Worm (Caenorhabditis elegans) whole organism, mixed stage, embryonic: ENCODE data around the gene ZK488.5.

Experiments used
- M03D4.4 ChIP-seq: sonication (generic microtip); optimal IDR thresholded peaks from 2 replicates; lab custom pipeline; 2017; ENCODE audit warnings: mild to moderate bottlenecking, missing genetic modification characterization, missing compliant biosample characterization
- bed-3 ChIP-seq: fragments of 200-800 bp; sonication (Bioruptor generic); optimal IDR thresholded peaks from 3 replicates; lab custom pipeline; 2018; ENCODE audit warnings: mild to moderate bottlenecking, missing genetic modification characterization, moderate library complexity, missing compliant biosample characterization
- blmp-1 ChIP-seq: fragments of 150-350 bp; optimal IDR thresholded peaks from 2 replicates; lab custom pipeline; 2014; ENCODE audit warnings: missing biosample characterization, missing genetic modification characterization
- ceh-39 ChIP-seq: fragments of 150-350 bp; optimal IDR thresholded peaks from 2 replicates; lab custom pipeline; 2014; ENCODE audit warnings: missing biosample characterization, missing genetic modification characterization
- ceh-43 ChIP-seq: fragments of 200-800 bp; sonication (Bioruptor generic); optimal IDR thresholded peaks from 2 replicates; lab custom pipeline; 2018; ENCODE audit warnings: mild to moderate bottlenecking, missing genetic modification characterization, moderate library complexity, missing compliant biosample characterization
- ceh-83 ChIP-seq: fragments of 200-800 bp; sonication (Bioruptor generic); optimal IDR thresholded peaks from 2 replicates; lab custom pipeline; 2018; ENCODE audit warnings: mild to moderate bottlenecking, missing genetic modification characterization, missing compliant biosample characterization
- ces-1 ChIP-seq: fragments of 150-350 bp; optimal IDR thresholded peaks from 2 replicates; lab custom pipeline; 2014; ENCODE audit warnings: missing biosample characterization, missing genetic modification reagents, missing genetic modification characterization
- cnd-1 ChIP-seq: fragments of 200-800 bp; sonication (Bioruptor generic); optimal IDR thresholded peaks from 2 replicates; lab custom pipeline; 2018; ENCODE audit warnings: mild to moderate bottlenecking, missing genetic modification characterization, missing compliant biosample characterization
- drap-1 ChIP-seq: fragments of 200-800 bp; sonication (Bioruptor generic); optimal IDR thresholded peaks from 3 replicates; lab custom pipeline; 2018; ENCODE audit warnings: mild to moderate bottlenecking, missing genetic modification characterization, missing compliant biosample characterization
- elt-1 ChIP-seq: sonication (generic microtip); optimal IDR thresholded peaks from 2 replicates; lab custom pipeline; 2017; ENCODE audit warnings: missing genetic modification characterization, mild to moderate bottlenecking, missing compliant biosample characterization, antibody characterized with exemption, moderate library complexity, borderline replicate concordance; ENCODE audit not compliant: insufficient read depth
- elt-3 ChIP-seq: fragments of 150-350 bp; optimal IDR thresholded peaks from 2 replicates; lab custom pipeline; 2014; ENCODE audit warnings: missing biosample characterization, missing genetic modification characterization
- flh-1 ChIP-seq: fragments of 200-800 bp; sonication (Bioruptor generic); optimal IDR thresholded peaks from 2 replicates; lab custom pipeline; 2018; ENCODE audit warnings: mild to moderate bottlenecking, missing genetic modification characterization, moderate library complexity, missing compliant biosample characterization
- ham-2 ChIP-seq: fragments of 200-800 bp; sonication (Bioruptor generic); optimal IDR thresholded peaks from 2 replicates; lab custom pipeline; 2018; ENCODE audit warnings: mild to moderate bottlenecking, missing genetic modification characterization, missing compliant biosample characterization
- hlh-1 ChIP-seq: fragments of 150-350 bp; optimal IDR thresholded peaks from 2 replicates; lab custom pipeline; 2014; ENCODE audit warnings: missing biosample characterization, missing genetic modification reagents, missing genetic modification characterization
- lin-13 ChIP-seq: fragments of 150-350 bp; optimal IDR thresholded peaks from 2 replicates; lab custom pipeline; 2014; ENCODE audit warnings: missing biosample characterization, missing genetic modification characterization
- lin-32 ChIP-seq: fragments of 200-800 bp; sonication (Bioruptor generic); optimal IDR thresholded peaks from 2 replicates; lab custom pipeline; 2018; ENCODE audit warnings: mild to moderate bottlenecking, missing genetic modification characterization, missing compliant biosample characterization
- lsy-2 ChIP-seq: fragments of 150-350 bp; optimal IDR thresholded peaks from 2 replicates; lab custom pipeline; 2014; ENCODE audit warnings: missing biosample characterization, missing genetic modification characterization
- mab-5 ChIP-seq: fragments of 150-350 bp; optimal IDR thresholded peaks from 2 replicates; lab custom pipeline; 2014; ENCODE audit warnings: missing biosample characterization, missing genetic modification characterization
- mls-2 ChIP-seq: sonication (generic microtip); optimal IDR thresholded peaks from 2 replicates; lab custom pipeline; 2016; ENCODE audit warnings: mild to moderate bottlenecking, missing genetic modification characterization, moderate library complexity, missing compliant biosample characterization
- nhr-12 ChIP-seq: fragments of 150-350 bp; optimal IDR thresholded peaks from 2 replicates; lab custom pipeline; 2014; ENCODE audit warnings: missing biosample characterization, missing genetic modification characterization
- nhr-2 ChIP-seq: fragments of 150-350 bp; optimal IDR thresholded peaks from 2 replicates; lab custom pipeline; 2014; ENCODE audit warnings: missing biosample characterization, missing genetic modification characterization
- nhr-237 ChIP-seq: fragments of 150-350 bp; optimal IDR thresholded peaks from 2 replicates; lab custom pipeline; 2014; ENCODE audit warnings: missing biosample characterization, missing genetic modification characterization
- nhr-28 ChIP-seq: fragments of 150-350 bp; optimal IDR thresholded peaks from 2 replicates; lab custom pipeline; 2014; ENCODE audit warnings: missing biosample characterization, missing genetic modification characterization
- nhr-76 ChIP-seq: sonication (generic microtip); optimal IDR thresholded peaks from 2 replicates; lab custom pipeline; 2017; ENCODE audit warnings: missing biosample characterization, missing genetic modification characterization
- pha-4 ChIP-seq: fragments of 150-350 bp; optimal IDR thresholded peaks from 2 replicates; lab custom pipeline; 2018; ENCODE audit warnings: missing biosample characterization, missing genetic modification reagents, missing genetic modification characterization
- sptf-1 ChIP-seq: sonication (generic microtip); optimal IDR thresholded peaks from 2 replicates; lab custom pipeline; 2017; ENCODE audit warnings: mild to moderate bottlenecking, missing genetic modification characterization, moderate library complexity, missing compliant biosample characterization
- tbx-8 ChIP-seq: fragments of 200-800 bp; sonication (Bioruptor generic); optimal IDR thresholded peaks from 2 replicates; lab custom pipeline; 2018; ENCODE audit warnings: mild to moderate bottlenecking, missing genetic modification characterization, moderate library complexity, missing compliant biosample characterization
- unc-120 ChIP-seq: sonication (generic microtip); optimal IDR thresholded peaks from 2 replicates; lab custom pipeline; 2017; ENCODE audit warnings: missing genetic modification characterization, missing compliant biosample characterization; ENCODE audit not compliant: poor library complexity, severe bottlenecking
- unc-39 ChIP-seq: fragments of 150-350 bp; optimal IDR thresholded peaks from 2 replicates; lab custom pipeline; 2014; ENCODE audit warnings: missing biosample characterization, missing genetic modification characterization
- unc-62 ChIP-seq: fragments of 150-350 bp; optimal IDR thresholded peaks from 2 replicates; lab custom pipeline; 2014; ENCODE audit warnings: missing biosample characterization, missing genetic modification reagents, missing genetic modification characterization
- zip-8 ChIP-seq: fragments of 150-350 bp; optimal IDR thresholded peaks from 2 replicates; lab custom pipeline; 2014; ENCODE audit warnings: missing biosample characterization, missing genetic modification characterization
- ztf-11 ChIP-seq: fragments of 150-350 bp; optimal IDR thresholded peaks from 2 replicates; lab custom pipeline; 2014; ENCODE audit warnings: missing biosample characterization, missing genetic modification characterization

Gene ZK488.5

DNA sequence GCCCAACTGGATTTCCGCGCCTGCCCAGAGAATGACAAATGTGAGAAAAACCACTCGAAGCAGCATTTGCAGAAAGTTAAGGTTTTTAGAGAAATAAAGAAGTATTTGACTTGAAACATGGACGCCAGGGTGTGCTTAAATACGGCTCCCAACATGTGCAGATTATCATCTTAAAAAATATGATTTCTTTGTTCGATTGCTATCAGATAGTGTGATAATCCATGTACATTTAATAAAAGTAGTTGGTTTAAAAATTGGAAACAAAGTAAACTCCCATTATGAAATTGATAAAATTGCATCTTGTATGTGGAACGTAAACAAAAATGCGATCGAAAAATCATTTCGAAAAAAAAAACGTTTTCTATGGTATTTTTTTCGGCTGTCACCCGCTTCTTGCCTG is 34.5 kb downstream of the ZK488.5 start, which contains the start of gene F48G7.8:
F48G7.8 (minus strand) TSS at position 101 of the 400 bp plus-strand sequence.
- TF ChIP-seq nhr-28 (tag; lab: Kevin White, UChicago) (no peak), zip-8 (no peak), cnd-1 (no peak), elt-1 (tag; lab: Kevin White, UChicago) (no peak), blmp-1 (tag; lab: Kevin White, UChicago) (no peak), sptf-1 (tag; lab: Kevin White, UChicago) (no peak), nhr-76 (tag; lab: Kevin White, UChicago) (no peak)

- TF ChIP-seq ztf-11 (tag; lab: Kevin White, UChicago) = no peak
- no peak for TF ChIP-seq nhr-76 (tag; lab: Kevin White, UChicago)
- no peak for TF ChIP-seq ceh-83
- no peak for TF ChIP-seq tbx-8 (GFP tag; lab: Kevin White, UChicago)
- TF ChIP-seq zip-8 = no peak
- no peak for TF ChIP-seq unc-62 (GFP tag; lab: Kevin White, UChicago)
- TF ChIP-seq elt-3 (tag; lab: Kevin White, UChicago) = no peak
- TF ChIP-seq nhr-28 (tag; lab: Kevin White, UChicago) = no peak
- no peak for TF ChIP-seq elt-1 (tag; lab: Kevin White, UChicago)
- TF ChIP-seq M03D4.4 (tag; lab: Kevin White, UChicago) = no peak
- TF ChIP-seq nhr-237 (tag; lab: Kevin White, UChicago) = no peak
- TF ChIP-seq mab-5 (tag; lab: Kevin White, UChicago) = no peak
- TF ChIP-seq hlh-1 (tag; lab: Kevin White, UChicago) = no peak
- TF ChIP-seq pha-4 (tag; lab: Kevin White, UChicago) = no peak
- no peak for TF ChIP-seq drap-1 (GFP tag; lab: Kevin White, UChicago)
These were observed 35.5 kb downstream of the ZK488.5 start, which contains the start of gene F48G7.9 for ce11 chrV:628527-628926. F48G7.9 (minus strand) TSS chrV:628627.

- TF ChIP-seq unc-120 (tag; lab: Kevin White, UChicago) = no peak
- TF ChIP-seq lsy-2 = no peak
These were observed 38.8 kb downstream of the ZK488.5 start for ce11 chrV:631832-632231.

- TF ChIP-seq elt-3 (tag; lab: Kevin White, UChicago) = no peak
- TF ChIP-seq ceh-39 = no peak
- no peak for TF ChIP-seq nhr-12 (tag; lab: Kevin White, UChicago)
- TF ChIP-seq ham-2 = no peak
These were observed 41.8 kb downstream of the ZK488.5 start, which contains the start of gene F48G7.10 for ce11 chrV:634855-635254. F48G7.10 (minus strand) TSS chrV:634955.

- TF ChIP-seq lsy-2 (no peak), tbx-8 (GFP tag; lab: Kevin White, UChicago) (no peak), nhr-2 (no peak), unc-39 (tag; lab: Kevin White, UChicago) (no peak), ztf-11 (tag; lab: Kevin White, UChicago) (no peak), elt-3 (tag; lab: Kevin White, UChicago) (no peak), blmp-1 (tag; lab: Kevin White, UChicago) (no peak), nhr-76 (tag; lab: Kevin White, UChicago) (no peak), ceh-43 (GFP tag; lab: Kevin White, UChicago) (no peak), unc-120 (tag; lab: Kevin White, UChicago) (no peak), bed-3 (no peak), nhr-12 (tag; lab: Kevin White, UChicago) (no peak), ceh-39 (no peak), lin-32 (no peak), mls-2 (no peak), flh-1 (GFP tag; lab: Kevin White, UChicago) (no peak), ces-1 (no peak), zip-8 (no peak), lin-13 (no peak), nhr-237 (tag; lab: Kevin White, UChicago) (no peak)
These were observed 42.6 kb downstream of the ZK488.5 start for ce11 chrV:635630-636029.
